Worm (Caenorhabditis elegans) whole organism, L3 larva: Measurements from ENCODE around the gene col-98.

Source experiments
- R02D3.7 ChIP-seq: fragments of 150-350 bp; optimal IDR thresholded peaks from 2 replicates; lab custom pipeline; 2014; ENCODE audit warnings: missing biosample characterization, missing genetic modification characterization
- ZK546.5 ChIP-seq: sonication (generic microtip); optimal IDR thresholded peaks from 2 replicates; lab custom pipeline; 2017; ENCODE audit warnings: missing biosample characterization, missing genetic modification characterization
- aly-2 ChIP-seq: fragments of 150-350 bp; optimal IDR thresholded peaks from 2 replicates; lab custom pipeline; 2014; ENCODE audit warnings: missing biosample characterization, missing genetic modification characterization
- ama-1 ChIP-seq: fragments of 150-350 bp; optimal IDR thresholded peaks from 2 replicates; lab custom pipeline; 2018
- ceh-16 ChIP-seq: sonication (generic microtip); optimal IDR thresholded peaks from 2 replicates; lab custom pipeline; 2017; ENCODE audit warnings: missing biosample characterization, missing genetic modification characterization
- ceh-28 ChIP-seq: fragments of 150-350 bp; optimal IDR thresholded peaks from 2 replicates; lab custom pipeline; 2014; ENCODE audit warnings: missing biosample characterization, missing genetic modification reagents, missing genetic modification characterization
- ceh-82 ChIP-seq: fragments of 150-350 bp; optimal IDR thresholded peaks from 2 replicates; lab custom pipeline; 2014; ENCODE audit warnings: missing biosample characterization, missing genetic modification characterization
- ceh-9 ChIP-seq: sonication (generic microtip); optimal IDR thresholded peaks from 2 replicates; lab custom pipeline; 2018; ENCODE audit warnings: missing biosample characterization, missing genetic modification characterization
- daf-12 ChIP-seq: fragments of 150-350 bp; optimal IDR thresholded peaks from 2 replicates; lab custom pipeline; 2014; ENCODE audit warnings: missing biosample characterization, missing genetic modification reagents, missing genetic modification characterization
- egl-27 ChIP-seq: sonication (generic microtip); optimal IDR thresholded peaks from 4 replicates; lab custom pipeline; 2017; ENCODE audit warnings: missing biosample characterization, missing genetic modification reagents, missing genetic modification characterization
- egl-5 ChIP-seq: fragments of 150-350 bp; optimal IDR thresholded peaks from 2 replicates; lab custom pipeline; 2017; ENCODE audit warnings: missing biosample characterization, missing genetic modification reagents, missing genetic modification characterization, inconsistent platforms
- elt-3 ChIP-seq, 3 experiments: fragments of 150-350 bp in 1 of 3; sonication (generic microtip) in 2 of 3; optimal IDR thresholded peaks; 2 replicates in 2 of 3; 4 replicates in 1 of 3; lab custom pipeline; 2014 to 2017; ENCODE audit warnings: missing biosample characterization in 3 of 3, missing genetic modification characterization in 3 of 3
- eor-1 ChIP-seq, 2 experiments: fragments of 150-350 bp; optimal IDR thresholded peaks; 2 replicates each; lab custom pipeline; 2014 to 2018; ENCODE audit warnings: missing biosample characterization in 2 of 2, missing genetic modification characterization in 2 of 2
- fkh-2 ChIP-seq: fragments of 150-350 bp; optimal IDR thresholded peaks from 2 replicates; lab custom pipeline; 2014; ENCODE audit warnings: missing biosample characterization, missing genetic modification reagents, missing genetic modification characterization
- fos-1 ChIP-seq: fragments of 150-350 bp; optimal IDR thresholded peaks from 2 replicates; lab custom pipeline; 2014; ENCODE audit warnings: missing biosample characterization, missing genetic modification characterization
- hmg-11 ChIP-seq: sonication (generic microtip); optimal IDR thresholded peaks from 2 replicates; lab custom pipeline; 2016; ENCODE audit warnings: missing genetic modification characterization, missing compliant biosample characterization
- jun-1 ChIP-seq: fragments of 150-350 bp; optimal IDR thresholded peaks from 2 replicates; lab custom pipeline; 2014; ENCODE audit warnings: missing biosample characterization, missing genetic modification reagents, missing genetic modification characterization
- lin-15B ChIP-seq: fragments of 150-350 bp; optimal IDR thresholded peaks from 2 replicates; lab custom pipeline; 2014; ENCODE audit warnings: missing biosample characterization, missing genetic modification characterization
- lin-39 ChIP-seq: fragments of 150-350 bp; optimal IDR thresholded peaks from 2 replicates; lab custom pipeline; 2018; ENCODE audit warnings: missing biosample characterization, missing genetic modification reagents, missing genetic modification characterization
- lsy-12 ChIP-seq: sonication (generic microtip); optimal IDR thresholded peaks from 2 replicates; lab custom pipeline; 2016; ENCODE audit warnings: mild to moderate bottlenecking, missing genetic modification characterization, missing compliant biosample characterization
- mdl-1 ChIP-seq: fragments of 150-350 bp; optimal IDR thresholded peaks from 2 replicates; lab custom pipeline; 2014; ENCODE audit warnings: missing biosample characterization, missing genetic modification characterization
- mml-1 ChIP-seq: fragments of 150-350 bp; sonication (generic microtip); optimal IDR thresholded peaks from 3 replicates; lab custom pipeline; 2014; ENCODE audit warnings: missing biosample characterization, missing genetic modification characterization
- nfya-1 ChIP-seq: sonication (generic microtip); optimal IDR thresholded peaks from 2 replicates; lab custom pipeline; 2017; ENCODE audit warnings: missing genetic modification characterization, mild to moderate bottlenecking, missing compliant biosample characterization, antibody characterized with exemption, moderate library complexity; ENCODE audit not compliant: insufficient read depth
- nhr-12 ChIP-seq: fragments of 150-350 bp; optimal IDR thresholded peaks from 2 replicates; lab custom pipeline; 2014; ENCODE audit warnings: missing biosample characterization, missing genetic modification characterization
- nhr-237 ChIP-seq: fragments of 150-350 bp; optimal IDR thresholded peaks from 2 replicates; lab custom pipeline; 2014; ENCODE audit warnings: missing biosample characterization, missing genetic modification characterization
- nhr-25 ChIP-seq: sonication (generic microtip); optimal IDR thresholded peaks from 2 replicates; lab custom pipeline; 2017; ENCODE audit warnings: missing biosample characterization, missing genetic modification characterization
- nhr-43 ChIP-seq: sonication (generic microtip); optimal IDR thresholded peaks from 2 replicates; lab custom pipeline; 2016; ENCODE audit warnings: mild to moderate bottlenecking, missing genetic modification characterization, missing compliant biosample characterization; ENCODE audit not compliant: poor library complexity, severe bottlenecking
- nhr-67 ChIP-seq: fragments of 150-350 bp; optimal IDR thresholded peaks from 2 replicates; lab custom pipeline; 2014; ENCODE audit warnings: missing biosample characterization, missing genetic modification characterization
- nhr-76 ChIP-seq: fragments of 150-350 bp; sonication (generic microtip); optimal IDR thresholded peaks from 5 replicates; lab custom pipeline; 2014; ENCODE audit warnings: missing biosample characterization, missing genetic modification characterization
- pha-4 ChIP-seq: fragments of 150-350 bp; optimal IDR thresholded peaks from 2 replicates; lab custom pipeline; 2014; ENCODE audit warnings: missing biosample characterization, missing genetic modification reagents, missing genetic modification characterization
- pqm-1 ChIP-seq: fragments of 150-350 bp; optimal IDR thresholded peaks from 2 replicates; lab custom pipeline; 2017; ENCODE audit warnings: missing biosample characterization, missing genetic modification characterization, inconsistent platforms
- sea-2 ChIP-seq: fragments of 150-350 bp; sonication (generic microtip); optimal IDR thresholded peaks from 4 replicates; lab custom pipeline; 2014; ENCODE audit warnings: missing biosample characterization, missing genetic modification reagents, missing genetic modification characterization
- skn-1 ChIP-seq: fragments of 150-350 bp; optimal IDR thresholded peaks from 2 replicates; lab custom pipeline; 2014; ENCODE audit warnings: missing biosample characterization, missing genetic modification characterization
- snpc-4 ChIP-seq: fragments of 150-350 bp; optimal IDR thresholded peaks from 2 replicates; lab custom pipeline; 2014; ENCODE audit warnings: missing biosample characterization, missing genetic modification characterization
- tbx-2 ChIP-seq: sonication (generic microtip); optimal IDR thresholded peaks from 2 replicates; lab custom pipeline; 2016; ENCODE audit warnings: mild to moderate bottlenecking, missing genetic modification characterization, missing compliant biosample characterization
- unc-39 ChIP-seq: sonication (generic microtip); optimal IDR thresholded peaks from 4 replicates; lab custom pipeline; 2017; ENCODE audit warnings: missing biosample characterization, missing genetic modification characterization
- unc-62 ChIP-seq: fragments of 150-350 bp; sonication (generic microtip); optimal IDR thresholded peaks from 4 replicates; lab custom pipeline; 2014; ENCODE audit warnings: missing biosample characterization, missing genetic modification reagents, missing genetic modification characterization
- zag-1 ChIP-seq: fragments of 150-350 bp; optimal IDR thresholded peaks from 2 replicates; lab custom pipeline; 2014; ENCODE audit warnings: missing biosample characterization, missing genetic modification characterization
- ztf-11 ChIP-seq: fragments of 150-350 bp; optimal IDR thresholded peaks from 2 replicates; lab custom pipeline; 2014; ENCODE audit warnings: missing biosample characterization, missing genetic modification characterization
- ztf-4 ChIP-seq: fragments of 150-350 bp; optimal IDR thresholded peaks from 2 replicates; lab custom pipeline; 2014; ENCODE audit warnings: missing biosample characterization, missing genetic modification characterization

col-98 gene

ce11 chrIII:13049956-13050355, 31.1 kb downstream of the col-98 start:
- no peak for TF ChIP-seq ztf-11 (tag; lab: Kevin White, UChicago)
- TF ChIP-seq ceh-28 (tag; lab: Kevin White, UChicago), result no peak
- TF ChIP-seq ama-1 (lab: Kevin White, UChicago), result no peak
- no peak for TF ChIP-seq elt-3 (tag; optimal IDR thresholded peaks at IDR 0.05; lab: Kevin White, UChicago)
- TF ChIP-seq nhr-25 (tag; lab: Kevin White, UChicago), result no peak
- TF ChIP-seq snpc-4 (tag; lab: Kevin White, UChicago), result no peak
- no peak for TF ChIP-seq unc-39 (tag; lab: Kevin White, UChicago)
- TF ChIP-seq nhr-76 (tag; lab: Kevin White, UChicago), result no peak
- TF ChIP-seq ZK546.5, result no peak
- no peak for TF ChIP-seq aly-2 (tag; lab: Kevin White, UChicago)
- TF ChIP-seq lin-15B (tag; lab: Kevin White, UChicago), result no peak

- TF ChIP-seq elt-3 (tag; optimal IDR thresholded peaks at IDR 0.05; lab: Kevin White, UChicago), result no peak
- no peak for TF ChIP-seq fkh-2 (tag; lab: Kevin White, UChicago)
- TF ChIP-seq ztf-4 (tag; lab: Kevin White, UChicago), result no peak
- no peak for TF ChIP-seq R02D3.7 (tag; lab: Kevin White, UChicago)
- TF ChIP-seq nhr-12, result no peak
- TF ChIP-seq ceh-16, result no peak
- TF ChIP-seq aly-2 (tag; lab: Kevin White, UChicago), result no peak
- TF ChIP-seq mml-1 (tag; lab: Kevin White, UChicago), result no peak
- TF ChIP-seq nhr-43 (tag; lab: Kevin White, UChicago), result no peak
Measured at ce11 chrIII:13055342-13055741, 36.5 kb downstream of the col-98 start, which contains the start of gene F54F12.1. Gene F54F12.1, minus strand, starts transcription at chrIII:13055442.

ce11 chrIII:13056230-13056629, 37.4 kb downstream of the col-98 start:
- TF ChIP-seq unc-39 (tag; lab: Kevin White, UChicago), result no peak
- no peak for TF ChIP-seq nhr-67
- TF ChIP-seq ceh-82 (tag; lab: Kevin White, UChicago), result no peak
- no peak for TF ChIP-seq lin-39 (tag; lab: Kevin White, UChicago)
- TF ChIP-seq mdl-1, result no peak
- TF ChIP-seq ZK546.5, result no peak
- TF ChIP-seq ceh-28 (tag; lab: Kevin White, UChicago), result no peak
- no peak for TF ChIP-seq unc-62
- no peak for TF ChIP-seq hmg-11 (tag; lab: Kevin White, UChicago)
- no peak for TF ChIP-seq tbx-2 (tag; lab: Kevin White, UChicago)
- no peak for TF ChIP-seq egl-5 (tag; lab: Kevin White, UChicago)
- TF ChIP-seq daf-12 (tag; lab: Kevin White, UChicago), result no peak
- no peak for TF ChIP-seq pqm-1 (tag; lab: Kevin White, UChicago)

ce11 chrIII:13056735-13057134, 37.9 kb downstream of the col-98 start:
- TF ChIP-seq snpc-4 (tag; lab: Kevin White, UChicago) (no peak), nhr-12 (no peak), ceh-9 (tag; lab: Kevin White, UChicago) (no peak), ztf-4 (tag; lab: Kevin White, UChicago) (no peak), nhr-43 (tag; lab: Kevin White, UChicago) (no peak), hmg-11 (tag; lab: Kevin White, UChicago) (no peak), skn-1 (tag; lab: Kevin White, UChicago) (no peak), ceh-82 (tag; lab: Kevin White, UChicago) (no peak), ceh-28 (tag; lab: Kevin White, UChicago) (no peak), nhr-76 (tag; lab: Kevin White, UChicago) (no peak), sea-2 (GFP tag; lab: Kevin White, UChicago) (no peak)

- TF ChIP-seq mml-1 (tag; lab: Kevin White, UChicago), result no peak
- peak; percentile 97 for TF ChIP-seq pha-4 (tag; lab: Kevin White, UChicago)
Measured at ce11 chrIII:13058140-13058539, 39.3 kb downstream of the col-98 start.

ce11 chrIII:13059335-13059734, 40.5 kb downstream of the col-98 start:
- TF ChIP-seq nhr-43 (tag; lab: Kevin White, UChicago) (no peak), pha-4 (tag; lab: Kevin White, UChicago) (peak; percentile 65), zag-1 (tag; lab: Kevin White, UChicago) (no peak), mml-1 (tag; lab: Kevin White, UChicago) (no peak), fos-1 (tag; lab: Kevin White, UChicago) (no peak), skn-1 (tag; lab: Kevin White, UChicago) (peak; percentile 41), ZK546.5 (no peak), egl-27 (tag; lab: Kevin White, UChicago) (peak; percentile 3), lsy-12 (tag; lab: Kevin White, UChicago) (no peak), lin-15B (tag; lab: Kevin White, UChicago) (no peak), ceh-16 (no peak), ceh-82 (tag; lab: Kevin White, UChicago) (no peak), pqm-1 (tag; lab: Kevin White, UChicago) (peak; percentile 97), mdl-1 (no peak), eor-1 (tag; optimal IDR thresholded peaks at IDR 0.05; lab: Kevin White, UChicago) (no peak), nfya-1 (tag; lab: Kevin White, UChicago) (peak; percentile 6), aly-2 (tag; lab: Kevin White, UChicago) (no peak), tbx-2 (tag; lab: Kevin White, UChicago) (no peak), nhr-67 (no peak), sea-2 (GFP tag; lab: Kevin White, UChicago) (no peak), jun-1 (tag; lab: Kevin White, UChicago) (peak; percentile 71), ztf-4 (tag; lab: Kevin White, UChicago) (no peak), ztf-11 (tag; lab: Kevin White, UChicago) (no peak), nhr-237 (tag; lab: Kevin White, UChicago) (no peak)
